Fruit fly (Drosophila melanogaster) whole organism, prepupa: ENCODE measurements around the gene CG3652.

Source experiments
- Blimp-1 ChIP-seq: fragments of 200-800 bp; sonication (Bioruptor generic); optimal IDR thresholded peaks from 3 replicates; lab custom pipeline; 2017; ENCODE audit warnings: missing biosample characterization, missing genetic modification characterization, mild to moderate bottlenecking, moderate library complexity, missing genetic modification reagents
- CG11294 ChIP-seq: fragments of 200-800 bp; sonication (Bioruptor generic); IDR thresholded peaks from 2 replicates; pipeline ENCODE4 v1.3.6; 2022; ENCODE audit warnings: missing biosample characterization, missing genetic modification characterization
- CG11902 ChIP-seq: fragments of 200-800 bp; sonication (Bioruptor generic); optimal IDR thresholded peaks from 3 replicates; lab custom pipeline; 2016; ENCODE audit warnings: missing biosample characterization, missing genetic modification characterization
- CG15336 ChIP-seq: fragments of 200-800 bp; sonication (Bioruptor generic); IDR thresholded peaks from 2 replicates; pipeline ENCODE4 v1.3.6; 2022; ENCODE audit warnings: missing biosample characterization, missing genetic modification characterization
- CG1621 ChIP-seq: fragments of 200-800 bp; sonication (Bioruptor generic); optimal IDR thresholded peaks from 3 replicates; lab custom pipeline; 2018; ENCODE audit warnings: missing biosample characterization, mild to moderate bottlenecking, missing genetic modification characterization
- CG16779 ChIP-seq: fragments of 200-800 bp; sonication (Bioruptor generic); optimal IDR thresholded peaks from 3 replicates; lab custom pipeline; 2017; ENCODE audit warnings: missing biosample characterization, mild to moderate bottlenecking, missing genetic modification characterization
- CG3032 ChIP-seq: fragments of 200-800 bp; optimal IDR thresholded peaks from 2 replicates; lab custom pipeline; 2019; ENCODE audit warnings: missing biosample characterization, mild to moderate bottlenecking, missing genetic modification characterization, moderate library complexity
- CG31627 ChIP-seq: fragments of 200-800 bp; sonication (Bioruptor generic); optimal IDR thresholded peaks from 3 replicates; lab custom pipeline; 2016; ENCODE audit warnings: missing biosample characterization, missing genetic modification characterization
- CG32006 ChIP-seq: fragments of 200-800 bp; sonication (Bioruptor generic); optimal IDR thresholded peaks from 3 replicates; lab custom pipeline; 2017; ENCODE audit warnings: missing biosample characterization, mild to moderate bottlenecking, missing genetic modification characterization
- CG6163 ChIP-seq: fragments of 200-800 bp; sonication (Bioruptor generic); IDR thresholded peaks from 3 replicates; pipeline ENCODE4 v1.3.6; 2022; ENCODE audit warnings: missing biosample characterization, missing genetic modification characterization
- CG6276 ChIP-seq: fragments of 200-800 bp; sonication (Bioruptor generic); optimal IDR thresholded peaks from 2 replicates; lab custom pipeline; 2017; ENCODE audit warnings: missing biosample characterization, mild to moderate bottlenecking, missing genetic modification characterization
- CG6792 ChIP-seq: fragments of 200-800 bp; sonication (Bioruptor generic); optimal IDR thresholded peaks from 3 replicates; lab custom pipeline; 2016; ENCODE audit warnings: missing biosample characterization, missing genetic modification characterization
- CG6808 ChIP-seq: fragments of 200-800 bp; sonication (Bioruptor generic); optimal IDR thresholded peaks from 3 replicates; lab custom pipeline; 2017; ENCODE audit warnings: missing biosample characterization, missing genetic modification characterization, mild to moderate bottlenecking, moderate library complexity, missing genetic modification reagents
- CG8632 ChIP-seq: fragments of 200-800 bp; sonication (Bioruptor generic); optimal IDR thresholded peaks from 3 replicates; lab custom pipeline; 2016; ENCODE audit warnings: missing biosample characterization, missing genetic modification characterization
- CG9139 ChIP-seq: fragments of 200-800 bp; sonication (Bioruptor generic); optimal IDR thresholded peaks from 3 replicates; lab custom pipeline; 2017; ENCODE audit warnings: missing biosample characterization, mild to moderate bottlenecking, missing genetic modification characterization
- Eip75B ChIP-seq: fragments of 200-800 bp; sonication (Bioruptor generic); optimal IDR thresholded peaks from 3 replicates; lab custom pipeline; 2016; ENCODE audit warnings: missing biosample characterization, missing genetic modification characterization
- Eip78C ChIP-seq: fragments of 200-800 bp; sonication (Bioruptor generic); peaks from one replicate; lab custom pipeline; 2016; ENCODE audit warnings: missing biosample characterization, missing genetic modification characterization
- Eip93F ChIP-seq: fragments of 200-800 bp; sonication (Bioruptor generic); optimal IDR thresholded peaks from 2 replicates; lab custom pipeline; 2016; ENCODE audit warnings: missing biosample characterization, mild to moderate bottlenecking, missing genetic modification characterization
- Ets96B ChIP-seq: fragments of 200-800 bp; optimal IDR thresholded peaks from 2 replicates; lab custom pipeline; 2019; ENCODE audit warnings: missing biosample characterization, mild to moderate bottlenecking, missing genetic modification characterization, moderate library complexity
- Gug ChIP-seq: fragments of 200-800 bp; sonication (Bioruptor generic); IDR thresholded peaks from 2 replicates; pipeline ENCODE4 v1.3.6; 2022; ENCODE audit warnings: missing biosample characterization, missing genetic modification characterization
- Hr38 ChIP-seq: sonication (Bioruptor generic); optimal IDR thresholded peaks from 2 replicates; lab custom pipeline; 2016; ENCODE audit warnings: missing biosample characterization, missing genetic modification characterization
- Hr39 ChIP-seq: fragments of 200-800 bp; sonication (Bioruptor generic); optimal IDR thresholded peaks from 2 replicates; lab custom pipeline; 2016; ENCODE audit warnings: missing biosample characterization, missing genetic modification characterization
- Hr4 ChIP-seq: fragments of 200-800 bp; sonication (Bioruptor generic); optimal IDR thresholded peaks from 3 replicates; lab custom pipeline; 2016; ENCODE audit warnings: missing biosample characterization, missing genetic modification characterization
- OdsH ChIP-seq: fragments of 200-800 bp; sonication (Bioruptor generic); optimal IDR thresholded peaks from 3 replicates; lab custom pipeline; 2016; ENCODE audit warnings: missing biosample characterization, missing genetic modification characterization
- Sox102F ChIP-seq: fragments of 200-800 bp; sonication (Bioruptor generic); optimal IDR thresholded peaks from 2 replicates; lab custom pipeline; 2016; ENCODE audit warnings: missing biosample characterization, mild to moderate bottlenecking, missing genetic modification characterization
- Sox14 ChIP-seq: fragments of 200-800 bp; sonication (Bioruptor generic); optimal IDR thresholded peaks from 3 replicates; lab custom pipeline; 2016; ENCODE audit warnings: missing biosample characterization, missing genetic modification characterization
- Sox15 ChIP-seq: fragments of 200-800 bp; sonication (Bioruptor generic); optimal IDR thresholded peaks from 3 replicates; lab custom pipeline; 2016; ENCODE audit warnings: missing biosample characterization, missing genetic modification characterization
- cyc ChIP-seq: fragments of 200-800 bp; sonication (Bioruptor generic); optimal IDR thresholded peaks from 3 replicates; lab custom pipeline; 2016; ENCODE audit warnings: missing biosample characterization, missing genetic modification characterization
- dac ChIP-seq: fragments of 200-800 bp; sonication (Bioruptor generic); optimal IDR thresholded peaks from 2 replicates; lab custom pipeline; 2017; ENCODE audit warnings: missing biosample characterization, mild to moderate bottlenecking, missing genetic modification characterization
- dsx ChIP-seq: fragments of 200-800 bp; optimal IDR thresholded peaks from 3 replicates; lab custom pipeline; 2019; ENCODE audit warnings: missing biosample characterization, mild to moderate bottlenecking, missing genetic modification characterization, moderate library complexity; ENCODE audit not compliant: poor library complexity, severe bottlenecking
- fkh ChIP-seq: fragments of 200-800 bp; sonication (Bioruptor generic); optimal IDR thresholded peaks from 3 replicates; lab custom pipeline; 2017; ENCODE audit warnings: missing biosample characterization, mild to moderate bottlenecking, missing genetic modification characterization, moderate library complexity
- ss ChIP-seq, 2 experiments: fragments of 200-800 bp; sonication (Bioruptor generic); optimal IDR thresholded peaks; 2 replicates in 1 of 2; 3 replicates in 1 of 2; lab custom pipeline; 2017 to 2018; ENCODE audit warnings: mild to moderate bottlenecking in 2 of 2, missing biosample characterization in 2 of 2, missing genetic modification characterization in 2 of 2, moderate library complexity in 1 of 2
- vri ChIP-seq: fragments of 200-800 bp; sonication (Bioruptor generic); optimal IDR thresholded peaks from 3 replicates; lab custom pipeline; 2016; ENCODE audit warnings: missing biosample characterization, mild to moderate bottlenecking, missing genetic modification characterization

Gene CG3652

DNA sequence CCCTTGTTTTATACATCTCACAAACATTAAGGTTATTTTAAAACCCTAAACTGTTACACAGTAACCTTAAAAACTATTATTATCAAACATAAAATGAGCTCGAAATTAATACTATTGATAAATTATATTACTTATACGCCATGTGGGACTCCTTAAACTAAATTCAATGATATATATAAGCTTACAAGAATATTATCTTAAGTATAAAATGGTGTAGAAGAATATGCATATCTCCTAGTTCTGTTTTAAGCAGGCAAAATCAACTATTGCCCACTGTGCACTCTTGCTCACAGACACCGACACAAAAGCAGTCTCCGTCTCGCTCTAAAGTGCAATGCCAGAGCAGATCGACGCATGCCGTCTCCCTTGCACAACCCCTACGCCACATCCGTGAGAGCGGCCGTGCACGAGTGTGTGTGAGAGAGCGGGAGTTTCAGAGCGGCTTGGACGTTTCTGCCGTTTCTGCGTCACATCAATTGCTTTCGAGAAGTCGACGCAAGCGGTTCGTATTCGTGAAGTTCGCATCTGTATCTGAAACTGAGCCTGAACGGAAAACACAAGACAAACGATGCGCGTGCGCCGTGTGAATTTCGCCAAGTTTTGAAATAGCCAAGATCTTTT lies 22.1 kb downstream of the CG3652 start (continued):
- TF ChIP-seq CG9139 (peak; percentile 45), fkh (GFP tag; lab: Kevin White, UChicago) (peak; percentile 4), Eip93F (peak; percentile 35), CG11294 (peak; percentile 19; the same call in 1 of the 2 replicates), cyc (GFP tag; lab: Kevin White, UChicago) (peak; percentile 23), CG6163 (GFP tag; lab: Robert Waterston, UW) (peak; percentile 55), CG32006 (peak; percentile 63), Eip75B (peak; percentile 55), dac (no peak)

DNA sequence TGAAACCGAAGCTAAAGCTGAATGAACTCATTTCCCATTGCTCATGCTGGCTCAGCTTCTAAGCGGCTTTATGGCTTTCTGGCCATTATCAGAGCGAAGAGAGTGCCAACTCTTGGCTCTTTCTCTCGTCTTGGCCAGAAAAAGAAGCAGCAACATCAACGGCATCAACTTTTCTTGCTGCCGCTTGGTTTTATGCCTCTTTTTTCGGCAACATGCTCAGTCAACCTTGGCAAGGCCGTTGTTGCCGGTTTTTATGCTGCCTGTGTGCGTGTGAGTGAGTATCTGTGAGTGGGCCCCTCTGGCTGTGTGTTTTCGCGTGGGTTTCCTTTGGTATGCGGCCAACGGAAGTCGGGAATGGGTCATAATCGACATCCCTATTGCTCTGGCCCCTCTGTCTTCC lies 23.1 kb downstream of the CG3652 start:
- TF ChIP-seq CG6163 (GFP tag; lab: Robert Waterston, UW): no peak
- TF ChIP-seq Hr39 (GFP tag; lab: Kevin White, UChicago): peak; percentile 63
- no peak for TF ChIP-seq Blimp-1 (GFP tag; lab: Kevin White, UChicago)
- no peak for TF ChIP-seq CG32006
- no peak for TF ChIP-seq fkh (GFP tag; lab: Kevin White, UChicago)
- no peak for TF ChIP-seq CG6276 (GFP tag; lab: Kevin White, UChicago)
- TF ChIP-seq dac: no peak
- TF ChIP-seq dsx: no peak
- no peak for TF ChIP-seq CG9139
- TF ChIP-seq vri (GFP tag; lab: Kevin White, UChicago): no peak
- no peak for TF ChIP-seq CG15336 (GFP tag; lab: Robert Waterston, UW)
- no peak for TF ChIP-seq OdsH (GFP tag; lab: Kevin White, UChicago)
- TF ChIP-seq cyc (GFP tag; lab: Kevin White, UChicago): no peak
- no peak for TF ChIP-seq CG6808 (GFP tag; lab: Kevin White, UChicago)
- TF ChIP-seq ss (GFP tag; optimal IDR thresholded peaks at IDR 0.05; lab: Kevin White, UChicago): peak in 1 of 2 experiments; percentile 34
- no peak for TF ChIP-seq CG8632 (GFP tag; lab: Kevin White, UChicago)
- TF ChIP-seq, all 60 proteins: peak for 2

DNA sequence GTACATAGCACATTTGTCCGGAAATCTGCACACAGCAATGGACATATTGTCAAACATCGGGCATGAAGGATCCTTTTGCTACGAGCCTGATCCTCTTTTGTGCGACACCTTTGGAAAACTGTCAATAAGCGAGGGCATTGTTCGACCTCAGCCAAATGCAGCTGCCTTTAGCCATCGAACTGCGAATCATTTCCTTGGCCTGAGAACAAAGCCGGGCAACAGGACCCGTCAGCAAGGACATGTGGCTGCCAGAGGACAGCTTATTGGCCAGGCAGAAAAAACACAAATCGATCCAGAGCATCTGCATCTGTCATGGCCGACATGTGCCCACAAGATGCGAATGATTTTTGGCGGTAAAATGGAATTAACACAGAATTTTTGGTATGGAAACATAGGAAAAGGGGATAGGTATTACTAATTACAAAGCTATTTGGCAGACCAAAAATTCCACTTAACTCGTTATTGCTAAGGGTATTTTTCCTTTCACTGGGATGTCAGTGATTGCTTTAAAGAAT lies 23.6 kb downstream of the CG3652 start:
- no peak for TF ChIP-seq Eip78C (GFP tag; lab: Kevin White, UChicago)
- TF ChIP-seq Sox15 (GFP tag; lab: Kevin White, UChicago): no peak
- TF ChIP-seq CG11294: no peak
- no peak for TF ChIP-seq Sox14 (GFP tag; lab: Kevin White, UChicago)
- no peak for TF ChIP-seq vri (GFP tag; lab: Kevin White, UChicago)
- no peak for TF ChIP-seq CG6163 (GFP tag; lab: Robert Waterston, UW)
- TF ChIP-seq Hr4 (GFP tag; lab: Kevin White, UChicago): no peak
- no peak for TF ChIP-seq CG11902 (GFP tag; lab: Kevin White, UChicago)
- no peak for TF ChIP-seq CG6792 (GFP tag; lab: Kevin White, UChicago)
- no peak for TF ChIP-seq dac
- no peak for TF ChIP-seq CG1621
- TF ChIP-seq Hr38 (GFP tag; lab: Kevin White, UChicago): no peak
- TF ChIP-seq Ets96B (tag; lab: Kevin White, UChicago): no peak
- TF ChIP-seq Sox102F (GFP tag; lab: Kevin White, UChicago): no peak
- no peak for TF ChIP-seq CG3032 (tag; lab: Kevin White, UChicago)
- TF ChIP-seq, all 60 proteins: peak for 0

dm6 chr2L:4368553-4369268 lies 25.0 kb downstream of the CG3652 start:
- TF ChIP-seq dsx (no peak), Gug (GFP tag; lab: Robert Waterston, UW) (no peak), fkh (GFP tag; lab: Kevin White, UChicago) (peak; percentile 65), CG16779 (tag; lab: Kevin White, UChicago) (no peak), CG31627 (GFP tag; lab: Kevin White, UChicago) (no peak)
